Fruit fly (Drosophila melanogaster): Measurements from ENCODE around the gene Gr93c.

Gene Gr93c

DNA sequence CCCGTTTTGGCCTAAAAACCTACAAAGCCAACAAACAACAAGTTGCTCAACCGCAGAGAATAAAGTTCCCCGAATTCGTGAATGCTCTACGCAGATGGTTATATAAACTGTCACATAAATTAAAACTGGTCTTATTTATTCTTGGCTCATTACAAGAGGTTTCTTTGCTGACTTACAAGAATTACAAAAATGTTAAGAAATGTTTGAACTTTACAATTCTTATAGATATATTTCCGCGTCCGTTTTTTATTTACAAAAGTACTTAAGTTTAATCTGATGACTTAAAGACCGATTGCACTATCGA is 8.9 kb downstream of the Gr93c start (continued):
- TF ChIP-seq z (GFP tag; IDR thresholded peaks at IDR 0.05) (no peak), eve (GFP tag; optimal IDR thresholded peaks at IDR 0.05) (no peak), Opbp (GFP tag; IDR thresholded peaks at IDR 0.05; ENCODE audit: partially characterized antibody) (no peak), ken (GFP tag; IDR thresholded peaks at IDR 0.05) (no peak), CG13624 (GFP tag; optimal IDR thresholded peaks at IDR 0.05) (no peak), Side (GFP tag; optimal IDR thresholded peaks at IDR 0.05) (no peak), CG10321 (GFP tag; IDR thresholded peaks at IDR 0.05) (no peak), CkIIα-i1 (GFP tag; IDR thresholded peaks at IDR 0.05) (no peak), sim (GFP tag; IDR thresholded peaks at IDR 0.05) (no peak), Sox102F (GFP tag; optimal IDR thresholded peaks at IDR 0.05) (peak; percentile 16), Dfd (GFP tag; optimal IDR thresholded peaks at IDR 0.05) (no peak), CHES-1-like (GFP tag; optimal IDR thresholded peaks at IDR 0.05) (no peak), jing (GFP tag; optimal IDR thresholded peaks at IDR 0.05) (no peak), tx (GFP tag; optimal IDR thresholded peaks at IDR 0.05) (no peak), CG12391 (tag; optimal IDR thresholded peaks at IDR 0.05) (peak; percentile 6), CG2875 (GFP tag; optimal IDR thresholded peaks at IDR 0.05) (no peak), BEAF-32 (GFP tag; optimal IDR thresholded peaks at IDR 0.05) (no peak), CG11247 (GFP tag; IDR thresholded peaks at IDR 0.05) (no peak), Hr39 (optimal IDR thresholded peaks at IDR 0.05) (no peak), MESR4 (GFP tag; optimal IDR thresholded peaks at IDR 0.05) (no peak), CG18764 (GFP tag; optimal IDR thresholded peaks at IDR 0.05) (no peak), CG6689 (GFP tag; IDR thresholded peaks at IDR 0.05) (no peak), CG14441 (GFP tag; IDR thresholded peaks at IDR 0.05) (peak; percentile 66), ttk (GFP tag; IDR thresholded peaks at IDR 0.05) (no peak), CG17359 (tag; optimal IDR thresholded peaks at IDR 0.05) (no peak), CG8359 (GFP tag; optimal IDR thresholded peaks at IDR 0.05; ENCODE audit: borderline replicate concordance) (no peak), Atf6 (GFP tag; IDR thresholded peaks at IDR 0.05) (no peak), scrt (GFP tag; optimal IDR thresholded peaks at IDR 0.05) (no peak), Nf-YA (GFP tag; IDR thresholded peaks at IDR 0.05) (no peak), Fer1 (GFP tag; optimal IDR thresholded peaks at IDR 0.05) (no peak), CG8924 (tag; optimal IDR thresholded peaks at IDR 0.05) (no peak), CG11504 (tag; optimal IDR thresholded peaks at IDR 0.05) (peak; percentile 14), Sry-δ (GFP tag; optimal IDR thresholded peaks at IDR 0.05) (no peak), CG2199 (GFP tag; IDR thresholded peaks at IDR 0.05) (no peak), CG1792 (GFP tag; optimal IDR thresholded peaks at IDR 0.05) (no peak), CG12236 (GFP tag; optimal IDR thresholded peaks at IDR 0.05) (no peak), tin (GFP tag; optimal IDR thresholded peaks at IDR 0.05) (no peak), gsb (GFP tag; IDR thresholded peaks at IDR 0.05) (no peak), NK7.1 (GFP tag; optimal IDR thresholded peaks at IDR 0.05) (no peak), slou (GFP tag; optimal IDR thresholded peaks at IDR 0.05) (no peak), Dad (GFP tag; optimal IDR thresholded peaks at IDR 0.05) (no peak), tgo (GFP tag; IDR thresholded peaks at IDR 0.05) (no peak), CG2678 (tag; optimal IDR thresholded peaks at IDR 0.05) (no peak), CG8290 (GFP tag; optimal IDR thresholded peaks at IDR 0.05) (no peak), CG8290 (tag; optimal IDR thresholded peaks at IDR 0.05) (peak in 1 of 2 experiments; percentile 25), CG7271 (tag; optimal IDR thresholded peaks at IDR 0.05) (no peak), nau (GFP tag; optimal IDR thresholded peaks at IDR 0.05) (no peak), CG6683 (GFP tag; optimal IDR thresholded peaks at IDR 0.05) (no peak), zf30C (GFP tag; optimal IDR thresholded peaks at IDR 0.05) (no peak), CoRest (tag; optimal IDR thresholded peaks at IDR 0.05) (no peak), toy (GFP tag; IDR thresholded peaks at IDR 0.05) (no peak), Dref (GFP tag; IDR thresholded peaks at IDR 0.05) (no peak), CG5953 (GFP tag; IDR thresholded peaks at IDR 0.05) (no peak), bcd (GFP tag; optimal IDR thresholded peaks at IDR 0.05) (no peak)

Data from whole organism, embryonic.